Fruit fly (Drosophila melanogaster): ENCODE measurements around the gene CG14949.

CG14949 gene

dm6 chr3L:2634929-2635799 is 8.1 kb downstream of the CG14949 start (continued):
- peak; percentile 26 for TF ChIP-seq CG13123 (GFP tag; optimal IDR thresholded peaks at IDR 0.05)
- peak; percentile 80 for TF ChIP-seq CG2875 (GFP tag; optimal IDR thresholded peaks at IDR 0.05)
- TF ChIP-seq CG18011 (GFP tag; optimal IDR thresholded peaks at IDR 0.05), result peak; percentile 63
- peak; percentile 77 for TF ChIP-seq CG12391 (tag; optimal IDR thresholded peaks at IDR 0.05)
- peak; percentile 78 for TF ChIP-seq Awh (GFP tag; IDR thresholded peaks at IDR 0.05)
- peak; percentile 70 for TF ChIP-seq Dip3 (GFP tag; optimal IDR thresholded peaks at IDR 0.05)
- peak; percentile 68 for TF ChIP-seq CG2678 (tag; optimal IDR thresholded peaks at IDR 0.05)
- TF ChIP-seq Lim3 (GFP tag; IDR thresholded peaks at IDR 0.05), result no peak
- TF ChIP-seq sens-2 (GFP tag; IDR thresholded peaks at IDR 0.05), result peak; percentile 84
- peak; percentile 69 for TF ChIP-seq org-1 (GFP tag; optimal IDR thresholded peaks at IDR 0.05)
- TF ChIP-seq CG32767 (GFP tag; IDR thresholded peaks at IDR 0.05), result peak; percentile 85
- TF ChIP-seq D (optimal IDR thresholded peaks at IDR 0.05), result no peak
- TF ChIP-seq D (GFP tag; optimal IDR thresholded peaks at IDR 0.05), result peak; percentile 67
- TF ChIP-seq CG11398 (GFP tag; optimal IDR thresholded peaks at IDR 0.05), result peak; percentile 67
- peak; percentile 67 for TF ChIP-seq slp2 (GFP tag; optimal IDR thresholded peaks at IDR 0.05)
- peak; percentile 59 for TF ChIP-seq CG10462 (GFP tag; optimal IDR thresholded peaks at IDR 0.05)
- peak; percentile 93 for TF ChIP-seq odd (GFP tag; optimal IDR thresholded peaks at IDR 0.05)
- TF ChIP-seq grn (GFP tag; optimal IDR thresholded peaks at IDR 0.05), result peak; percentile 70
- TF ChIP-seq crol (GFP tag; IDR thresholded peaks at IDR 0.05), result peak; percentile 89
- TF ChIP-seq CG11723 (GFP tag; optimal IDR thresholded peaks at IDR 0.05), result peak; percentile 88
- peak; percentile 78 for TF ChIP-seq CG12236 (GFP tag; optimal IDR thresholded peaks at IDR 0.05)
- TF ChIP-seq crc (GFP tag; optimal IDR thresholded peaks at IDR 0.05), result peak; percentile 67
- peak; percentile 84 for TF ChIP-seq Mes4 (GFP tag; optimal IDR thresholded peaks at IDR 0.05)
- 0 out of 2 replicates have a peak, but pooled peaks have one; percentile 45 for TF ChIP-seq CG43689 (GFP tag; IDR thresholded peaks at IDR 0.05)
- TF ChIP-seq Chrac-16 (GFP tag; optimal IDR thresholded peaks at IDR 0.05), result peak; percentile 51
- TF ChIP-seq CG6813 (GFP tag; optimal IDR thresholded peaks at IDR 0.05), result peak; percentile 87
- TF ChIP-seq CG2889 (GFP tag; IDR thresholded peaks at IDR 0.05), result no peak
- peak; percentile 78 for TF ChIP-seq jumu (GFP tag; optimal IDR thresholded peaks at IDR 0.05)
- peak in 2 of 3 experiments; percentile 47 to 53 for TF ChIP-seq lola (GFP tag; optimal IDR thresholded peaks at IDR 0.05)
- TF ChIP-seq CG9932 (GFP tag; IDR thresholded peaks at IDR 0.05), result peak; percentile 68
- TF ChIP-seq Ravus (GFP tag; IDR thresholded peaks at IDR 0.05), result no peak
- TF ChIP-seq D19A (tag; optimal IDR thresholded peaks at IDR 0.05), result peak; percentile 6
- peak; percentile 88 for TF ChIP-seq NC2β (GFP tag; optimal IDR thresholded peaks at IDR 0.05)
- TF ChIP-seq CG7745 (tag; optimal IDR thresholded peaks at IDR 0.05), result no peak
- no peak for TF ChIP-seq CG6272 (GFP tag; IDR thresholded peaks at IDR 0.05)
- peak in 1 of 2 experiments; percentile 32 for TF ChIP-seq Trl (optimal IDR thresholded peaks at IDR 0.05)
- peak; percentile 91 for TF ChIP-seq Trl (GFP tag; optimal IDR thresholded peaks at IDR 0.05)
- TF ChIP-seq CG13775 (GFP tag; optimal IDR thresholded peaks at IDR 0.05), result peak; percentile 91
- peak; percentile 65 for TF ChIP-seq Xrp1 (GFP tag; IDR thresholded peaks at IDR 0.05)
- peak; percentile 78 for TF ChIP-seq Scr (GFP tag; IDR thresholded peaks at IDR 0.05; ENCODE audit: partially characterized antibody)
- peak; percentile 98 for TF ChIP-seq Ets65A (GFP tag)
- TF ChIP-seq bcd (GFP tag; optimal IDR thresholded peaks at IDR 0.05), result peak; percentile 87
- peak; percentile 56; the same call in 1 of the 2 replicates for TF ChIP-seq seq (GFP tag; IDR thresholded peaks at IDR 0.05)
- TF ChIP-seq sna (GFP tag; IDR thresholded peaks at IDR 0.05; ENCODE audit: partially characterized antibody), result peak; percentile 41; the same call in 1 of the 2 replicates
- TF ChIP-seq Oaz (GFP tag; IDR thresholded peaks at IDR 0.05), result peak; percentile 61
- peak; percentile 41 for TF ChIP-seq CG5245 (GFP tag; optimal IDR thresholded peaks at IDR 0.05)
- peak; percentile 18; the same call in 1 of the 2 replicates for TF ChIP-seq Adf1 (GFP tag; IDR thresholded peaks at IDR 0.05)
- peak; percentile 82 for TF ChIP-seq E2f2 (GFP tag; IDR thresholded peaks at IDR 0.05)
- peak; percentile 77 for TF ChIP-seq E2f1 (GFP tag; IDR thresholded peaks at IDR 0.05)
- TF ChIP-seq crp (GFP tag; optimal IDR thresholded peaks at IDR 0.05), result peak in 1 of 2 experiments; percentile 74
